Fruit fly (Drosophila melanogaster): Measurements from ENCODE around the gene CG5934.

DNA sequence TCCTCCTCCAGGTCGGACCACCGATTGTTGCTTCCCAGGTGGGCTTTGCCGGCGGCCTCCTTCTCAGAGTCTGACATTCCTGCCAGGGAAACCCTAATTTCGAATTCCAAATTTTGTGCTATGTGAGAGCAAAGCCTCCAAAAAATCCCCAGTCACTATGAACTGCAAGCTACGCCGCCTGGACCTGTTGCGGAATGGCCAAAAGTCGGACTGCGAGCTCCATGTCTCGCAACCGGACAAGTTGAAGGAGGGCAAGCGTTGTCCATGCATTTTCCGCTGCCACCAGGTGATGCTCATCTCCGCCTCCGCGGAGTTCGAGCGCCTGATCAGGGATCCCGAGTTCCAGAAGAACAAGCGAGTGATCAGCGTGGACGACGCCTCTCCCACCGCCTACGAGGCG lies 8.2 kb upstream of the CG5934 start, which contains the start of the genes CG14262 and CG14260:
- TF ChIP-seq CG8478 (optimal IDR thresholded peaks at IDR 0.05) = no peak
- TF ChIP-seq psq (optimal IDR thresholded peaks at IDR 0.05) = no peak
- TF ChIP-seq Dll (optimal IDR thresholded peaks at IDR 0.05) = no peak
- no peak for TF ChIP-seq usp (GFP tag; optimal IDR thresholded peaks at IDR 0.05)
- TF ChIP-seq EcR (GFP tag; optimal IDR thresholded peaks at IDR 0.05) = no peak
- no peak for TF ChIP-seq pan (optimal IDR thresholded peaks at IDR 0.05)

Measured in whole organism.